Fruit fly (Drosophila melanogaster): ENCODE results near the gene CG13901.
A peak's percentile ranks its signal among the peaks of the same experiment; 100 is the strongest.

The CG13901 gene

DNA sequence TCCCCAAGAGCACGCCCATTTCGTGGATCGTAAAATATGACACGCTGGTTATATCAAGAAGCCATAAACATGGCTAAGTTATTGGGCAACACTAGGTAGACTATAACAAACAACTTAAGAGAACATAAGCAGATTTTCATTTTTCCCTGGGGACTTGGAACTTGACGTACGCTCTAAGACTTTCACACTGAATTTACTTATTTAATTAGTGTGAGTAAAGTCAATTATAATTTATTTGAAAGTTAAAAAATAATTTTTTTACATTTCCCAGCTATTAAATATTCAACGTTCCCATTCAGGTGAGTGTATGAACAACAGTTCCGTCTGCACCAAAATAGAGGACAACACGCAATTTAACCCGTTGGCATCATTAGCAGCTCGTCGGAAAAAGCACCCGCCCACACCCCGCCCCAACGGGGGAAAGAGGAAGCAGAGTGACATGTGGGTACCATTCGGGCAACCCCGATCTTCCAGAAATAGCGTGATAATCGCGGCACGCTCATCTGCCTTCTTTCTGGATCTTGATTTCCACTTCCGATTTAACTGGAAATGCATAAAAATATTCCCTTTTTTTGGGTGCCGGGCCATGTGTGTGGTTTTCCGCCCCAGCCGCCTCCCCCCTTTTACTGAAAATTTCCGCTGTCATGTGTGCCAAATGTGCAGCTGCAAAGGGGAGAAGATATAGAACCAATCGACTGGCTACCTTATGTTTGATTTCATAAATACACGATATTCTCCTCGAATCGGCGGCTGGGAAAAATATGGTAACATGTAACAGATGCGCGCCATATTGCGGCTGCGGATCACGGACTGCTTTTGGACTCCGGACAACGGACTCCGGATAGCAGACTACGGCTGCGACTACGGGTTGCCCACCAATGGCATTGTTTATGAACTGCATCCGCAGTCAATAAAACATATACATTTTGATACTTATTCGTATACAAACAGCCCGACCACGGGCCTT is 22.1 kb downstream of the CG13901 start (continued):
- no peak for TF ChIP-seq chm (GFP tag; IDR thresholded peaks at IDR 0.05)
- TF ChIP-seq Stat92E (GFP tag; optimal IDR thresholded peaks at IDR 0.05): no peak
- TF ChIP-seq pb (GFP tag; optimal IDR thresholded peaks at IDR 0.05): no peak
- no peak for TF ChIP-seq CG8944 (GFP tag; optimal IDR thresholded peaks at IDR 0.05)
- no peak; the same call in 2 of the 3 replicates for TF ChIP-seq gce (GFP tag; IDR thresholded peaks at IDR 0.05)
- no peak for TF ChIP-seq CG6765 (GFP tag; optimal IDR thresholded peaks at IDR 0.05)
- TF ChIP-seq bowl (GFP tag; IDR thresholded peaks at IDR 0.05): no peak
- no peak for TF ChIP-seq CG17568 (GFP tag; optimal IDR thresholded peaks at IDR 0.05)
- no peak for TF ChIP-seq ato (GFP tag; IDR thresholded peaks at IDR 0.05; ENCODE audit: partially characterized antibody)
- peak in 1 of 2 experiments; percentile 30 for TF ChIP-seq Hr78 (GFP tag; optimal IDR thresholded peaks at IDR 0.05)
- no peak for TF ChIP-seq CG13287 (GFP tag; IDR thresholded peaks at IDR 0.05; ENCODE audit: partially characterized antibody)
- TF ChIP-seq so (GFP tag; IDR thresholded peaks at IDR 0.05): 0 out of 3 replicates have a peak, but pooled peaks have one; percentile 51
- TF ChIP-seq Hey (tag; optimal IDR thresholded peaks at IDR 0.05): no peak
- TF ChIP-seq chn (GFP tag; optimal IDR thresholded peaks at IDR 0.05): no peak
- TF ChIP-seq az2 (GFP tag; optimal IDR thresholded peaks at IDR 0.05): peak; percentile 29
- TF ChIP-seq Hr51 (GFP tag; optimal IDR thresholded peaks at IDR 0.05): peak in 1 of 2 experiments; percentile 55
- no peak for TF ChIP-seq CG8765 (GFP tag; IDR thresholded peaks at IDR 0.05)
- TF ChIP-seq NFAT (GFP tag; IDR thresholded peaks at IDR 0.05): no peak
- TF ChIP-seq CG18599 (GFP tag; optimal IDR thresholded peaks at IDR 0.05): no peak
- TF ChIP-seq pzg (GFP tag; optimal IDR thresholded peaks at IDR 0.05): no peak
- TF ChIP-seq bcd (GFP tag; optimal IDR thresholded peaks at IDR 0.05): no peak
- TF ChIP-seq lmd (GFP tag; IDR thresholded peaks at IDR 0.05): peak; percentile 58
- no peak for TF ChIP-seq CG17361 (GFP tag; IDR thresholded peaks at IDR 0.05)
- no peak for TF ChIP-seq CG15011 (GFP tag; optimal IDR thresholded peaks at IDR 0.05)
- no peak for TF ChIP-seq repo (GFP tag; optimal IDR thresholded peaks at IDR 0.05)
- TF ChIP-seq fu2 (GFP tag; optimal IDR thresholded peaks at IDR 0.05): no peak
- TF ChIP-seq CG17612 (GFP tag; IDR thresholded peaks at IDR 0.05): no peak
- TF ChIP-seq chif (GFP tag; optimal IDR thresholded peaks at IDR 0.05): no peak
- no peak for TF ChIP-seq toy (GFP tag; IDR thresholded peaks at IDR 0.05)
- no peak for TF ChIP-seq NC2α (GFP tag; optimal IDR thresholded peaks at IDR 0.05)
- TF ChIP-seq CG1832 (GFP tag; optimal IDR thresholded peaks at IDR 0.05): no peak
- peak; percentile 53 for TF ChIP-seq CG11504 (tag; optimal IDR thresholded peaks at IDR 0.05)
- peak; percentile 32; the same call in 1 of the 3 replicates for TF ChIP-seq Aef1 (GFP tag; IDR thresholded peaks at IDR 0.05)
- no peak for TF ChIP-seq CG7987 (GFP tag; optimal IDR thresholded peaks at IDR 0.05)
- no peak for TF ChIP-seq CG18619 (GFP tag; optimal IDR thresholded peaks at IDR 0.05)
- no peak for TF ChIP-seq CG2889 (GFP tag; IDR thresholded peaks at IDR 0.05)
- no peak for TF ChIP-seq CG14860 (GFP tag; IDR thresholded peaks at IDR 0.05; ENCODE audit: partially characterized antibody)
- peak; percentile 55 for TF ChIP-seq H2.0 (GFP tag; IDR thresholded peaks at IDR 0.05)
- no peak for TF ChIP-seq lov (optimal IDR thresholded peaks at IDR 0.05)
- TF ChIP-seq lov (GFP tag; IDR thresholded peaks at IDR 0.05): peak; percentile 47; the same call in 1 of the 3 replicates
- no peak for TF ChIP-seq Doc2 (GFP tag; IDR thresholded peaks at IDR 0.05)
- no peak for TF ChIP-seq ham (GFP tag; IDR thresholded peaks at IDR 0.05)
- 0 out of 2 replicates have a peak, but pooled peaks have one; percentile 17 for TF ChIP-seq sens-2 (GFP tag; IDR thresholded peaks at IDR 0.05)
- TF ChIP-seq cad (GFP tag; optimal IDR thresholded peaks at IDR 0.05): no peak
- TF ChIP-seq CG14441 (GFP tag; IDR thresholded peaks at IDR 0.05): peak; percentile 35; the same call in 1 of the 2 replicates
- TF ChIP-seq BEAF-32 (GFP tag; optimal IDR thresholded peaks at IDR 0.05): no peak
- no peak for TF ChIP-seq stc (GFP tag; IDR thresholded peaks at IDR 0.05)
- no peak for TF ChIP-seq kay (GFP tag; optimal IDR thresholded peaks at IDR 0.05)
- no peak for TF ChIP-seq GATAe (GFP tag; conservative IDR thresholded peaks at IDR 0.05)

Data from whole organism, embryonic.